Fruit fly (Drosophila melanogaster) whole organism, embryonic: ENCODE measurements around the gene Rpn12.

Experiments used
- ATbp ChIP-seq: fragments of 200-800 bp; sonication (Bioruptor generic); optimal IDR thresholded peaks from 2 replicates; lab custom pipeline; 2017; ENCODE audit warnings: missing biosample characterization, mild to moderate bottlenecking, missing genetic modification characterization, missing genetic modification reagents
- CG11456 ChIP-seq: fragments of 200-800 bp; sonication (Bioruptor generic); IDR thresholded peaks from 3 replicates; pipeline ENCODE4 v1.3.6; 2022; ENCODE audit warnings: missing biosample characterization, missing genetic modification characterization
- CG12942 ChIP-seq: fragments of 200-800 bp; sonication (Bioruptor generic); optimal IDR thresholded peaks from 3 replicates; lab custom pipeline; 2016; ENCODE audit warnings: missing biosample characterization, missing genetic modification characterization
- CG13624 ChIP-seq: fragments of 200-800 bp; sonication (Bioruptor generic); optimal IDR thresholded peaks from 2 replicates; lab custom pipeline; 2016; ENCODE audit warnings: missing biosample characterization, missing genetic modification characterization
- CG13775 ChIP-seq: fragments of 200-800 bp; sonication (Bioruptor generic); optimal IDR thresholded peaks from 3 replicates; lab custom pipeline; 2017; ENCODE audit warnings: missing biosample characterization, mild to moderate bottlenecking, missing genetic modification characterization
- CG14014 ChIP-seq: fragments of 200-800 bp; sonication (Bioruptor generic); IDR thresholded peaks from 2 replicates; pipeline ENCODE4 v1.3.6; 2022; ENCODE audit warnings: missing biosample characterization, missing genetic modification characterization
- CG14965 ChIP-seq: fragments of 200-800 bp; sonication (Bioruptor generic); optimal IDR thresholded peaks from 2 replicates; lab custom pipeline; 2016; ENCODE audit warnings: missing biosample characterization, missing genetic modification characterization, borderline replicate concordance
- CG17385 ChIP-seq: fragments of 200-800 bp; sonication (Bioruptor generic); optimal IDR thresholded peaks from 3 replicates; lab custom pipeline; 2018; ENCODE audit warnings: missing biosample characterization, mild to moderate bottlenecking, missing genetic modification characterization
- CG17568 ChIP-seq: fragments of 200-800 bp; sonication (Bioruptor generic); optimal IDR thresholded peaks from 2 replicates; lab custom pipeline; 2018; ENCODE audit warnings: missing biosample characterization, mild to moderate bottlenecking, missing genetic modification characterization, moderate library complexity
- CG33557 ChIP-seq: fragments of 200-800 bp; sonication (Bioruptor generic); optimal IDR thresholded peaks from 2 replicates; lab custom pipeline; 2019; ENCODE audit warnings: missing biosample characterization, mild to moderate bottlenecking, missing genetic modification characterization, moderate library complexity
- CG4617 ChIP-seq: fragments of 200-800 bp; sonication (Bioruptor generic); optimal IDR thresholded peaks from 3 replicates; lab custom pipeline; 2016; ENCODE audit warnings: missing biosample characterization, missing genetic modification characterization, borderline replicate concordance
- CG7839 ChIP-seq: fragments of 200-800 bp; sonication (Bioruptor generic); optimal IDR thresholded peaks from 3 replicates; lab custom pipeline; 2018; ENCODE audit warnings: missing biosample characterization, mild to moderate bottlenecking, missing genetic modification characterization, moderate library complexity
- CG7928 ChIP-seq: fragments of 200-800 bp; sonication (Bioruptor generic); optimal IDR thresholded peaks from 2 replicates; lab custom pipeline; 2017; ENCODE audit warnings: missing biosample characterization, mild to moderate bottlenecking, missing genetic modification characterization
- CG8388 ChIP-seq: fragments of 200-800 bp; sonication (Bioruptor generic); optimal IDR thresholded peaks from 2 replicates; lab custom pipeline; 2019; ENCODE audit warnings: missing biosample characterization, mild to moderate bottlenecking, missing genetic modification characterization, moderate library complexity
- CG8478 ChIP-seq: fragments of >200 bp; optimal IDR thresholded peaks from 2 replicates; lab custom pipeline; 2018
- CG8765 ChIP-seq: fragments of 200-800 bp; sonication (Bioruptor generic); IDR thresholded peaks from 2 replicates; pipeline ENCODE4 v1.3.6; 2022; ENCODE audit warnings: missing biosample characterization, missing genetic modification characterization
- CG9727 ChIP-seq: fragments of 200-800 bp; sonication (Bioruptor generic); optimal IDR thresholded peaks from 3 replicates; lab custom pipeline; 2017; ENCODE audit warnings: missing biosample characterization, mild to moderate bottlenecking, missing genetic modification characterization
- CkIIα-i1 ChIP-seq: fragments of 200-800 bp; sonication (Bioruptor generic); IDR thresholded peaks from 2 replicates; pipeline ENCODE4 v1.3.6; 2022; ENCODE audit warnings: missing biosample characterization, missing genetic modification characterization
- D19B ChIP-seq: fragments of 200-800 bp; sonication (Bioruptor generic); optimal IDR thresholded peaks from 2 replicates; lab custom pipeline; 2017; ENCODE audit warnings: missing biosample characterization, mild to moderate bottlenecking, missing genetic modification characterization
- Dbx ChIP-seq: fragments of 200-800 bp; sonication (Bioruptor generic); IDR thresholded peaks from 3 replicates; pipeline ENCODE4 v1.3.6; 2022; ENCODE audit warnings: missing biosample characterization, missing genetic modification characterization
- E2f1 ChIP-seq: fragments of 200-800 bp; sonication (Bioruptor generic); IDR thresholded peaks from 2 replicates; pipeline ENCODE4 v1.3.6; 2022; ENCODE audit warnings: missing biosample characterization, missing genetic modification characterization
- Hey ChIP-seq: fragments of 200-800 bp; sonication (Bioruptor generic); optimal IDR thresholded peaks from 3 replicates; lab custom pipeline; 2018; ENCODE audit warnings: missing biosample characterization, mild to moderate bottlenecking, missing genetic modification characterization
- HmgZ ChIP-seq: fragments of 200-800 bp; sonication (Bioruptor generic); optimal IDR thresholded peaks from 2 replicates; lab custom pipeline; 2018; ENCODE audit warnings: missing biosample characterization, mild to moderate bottlenecking, missing genetic modification characterization
- Hr51 ChIP-seq, 2 experiments: fragments of 200-800 bp; sonication (Bioruptor generic); optimal IDR thresholded peaks; 2 replicates in 1 of 2; 3 replicates in 1 of 2; lab custom pipeline; 2016 to 2018; ENCODE audit warnings: missing biosample characterization in 2 of 2, missing genetic modification characterization in 2 of 2, mild to moderate bottlenecking in 1 of 2, moderate library complexity in 1 of 2
- MESR4 ChIP-seq: fragments of 200-800 bp; sonication (Bioruptor generic); optimal IDR thresholded peaks from 2 replicates; lab custom pipeline; 2018; ENCODE audit warnings: missing biosample characterization, mild to moderate bottlenecking, missing genetic modification characterization, moderate library complexity
- Sry-δ ChIP-seq: fragments of 200-800 bp; sonication (Bioruptor generic); optimal IDR thresholded peaks from 2 replicates; lab custom pipeline; 2016; ENCODE audit warnings: missing biosample characterization, missing genetic modification characterization
- Taf1 ChIP-seq: fragments of 200-800 bp; sonication (Bioruptor generic); IDR thresholded peaks from 2 replicates; pipeline ENCODE4 v1.3.6; 2022; ENCODE audit warnings: missing biosample characterization, missing genetic modification characterization
- Xbp1 ChIP-seq: fragments of 200-800 bp; sonication (Bioruptor generic); optimal IDR thresholded peaks from 3 replicates; lab custom pipeline; 2016; ENCODE audit warnings: missing biosample characterization, mild to moderate bottlenecking, missing genetic modification characterization
- ato ChIP-seq: fragments of 200-800 bp; sonication (Bioruptor generic); IDR thresholded peaks from 2 replicates; pipeline ENCODE4 v1.3.6; 2022; ENCODE audit warnings: missing biosample characterization, missing genetic modification characterization; ENCODE audit not compliant: partially characterized antibody
- bigmax ChIP-seq: fragments of 200-800 bp; sonication (Bioruptor generic); optimal IDR thresholded peaks from 2 replicates; lab custom pipeline; 2018; ENCODE audit warnings: missing biosample characterization, mild to moderate bottlenecking, missing genetic modification characterization
- cato ChIP-seq: fragments of 200-800 bp; sonication (Bioruptor generic); optimal IDR thresholded peaks from 2 replicates; lab custom pipeline; 2016; ENCODE audit warnings: missing biosample characterization, missing genetic modification characterization, borderline replicate concordance
- chif ChIP-seq, 2 experiments: fragments of 200-800 bp; sonication (Bioruptor generic); optimal IDR thresholded peaks; 3 replicates each; lab custom pipeline; 2016; ENCODE audit warnings: missing biosample characterization in 2 of 2, missing genetic modification characterization in 2 of 2
- chinmo ChIP-seq: fragments of 200-800 bp; sonication (Bioruptor generic); IDR thresholded peaks from 4 replicates; pipeline ENCODE4 v1.3.6; 2022; ENCODE audit warnings: missing biosample characterization, missing genetic modification characterization; ENCODE audit not compliant: partially characterized antibody
- crc ChIP-seq: fragments of 200-800 bp; sonication (Bioruptor generic); optimal IDR thresholded peaks from 2 replicates; lab custom pipeline; 2016; ENCODE audit warnings: missing biosample characterization, missing genetic modification characterization
- dm ChIP-seq: fragments of 200-800 bp; sonication (Bioruptor generic); optimal IDR thresholded peaks from 3 replicates; lab custom pipeline; 2016; ENCODE audit warnings: missing biosample characterization, missing genetic modification characterization
- dmrt99B ChIP-seq: fragments of 200-800 bp; sonication (Bioruptor generic); optimal IDR thresholded peaks from 2 replicates; lab custom pipeline; 2018; ENCODE audit warnings: missing biosample characterization, mild to moderate bottlenecking, missing genetic modification characterization, moderate library complexity
- emc ChIP-seq: fragments of 200-800 bp; sonication (Bioruptor generic); optimal IDR thresholded peaks from 2 replicates; lab custom pipeline; 2016; ENCODE audit warnings: missing biosample characterization, missing genetic modification characterization
- eve ChIP-seq, 2 experiments: fragments of >200 bp; optimal IDR thresholded peaks; 2 replicates each; lab custom pipeline; 2017; ENCODE audit warnings: missing biosample characterization in 2 of 2, missing genetic modification characterization in 2 of 2
- gem ChIP-seq: fragments of 200-800 bp; sonication (Bioruptor generic); optimal IDR thresholded peaks from 2 replicates; lab custom pipeline; 2019; ENCODE audit warnings: missing biosample characterization, mild to moderate bottlenecking, missing genetic modification characterization, moderate library complexity
- gsb ChIP-seq: fragments of 200-800 bp; sonication (Bioruptor generic); IDR thresholded peaks from 2 replicates; pipeline ENCODE4 v1.3.6; 2022; ENCODE audit warnings: missing biosample characterization, missing genetic modification characterization
- hkb ChIP-seq, 2 experiments: fragments of 200-800 bp in 1 of 2; fragments of >200 bp in 1 of 2; sonication (Bioruptor generic) in 1 of 2; IDR thresholded peaks in 1 of 2; optimal IDR thresholded peaks in 1 of 2; 2 replicates each; pipeline versions ENCODE4 v1.3.6 to Lab custom; 2017 to 2022; ENCODE audit warnings: missing biosample characterization in 1 of 2, missing genetic modification characterization in 1 of 2
- pan ChIP-seq, 4 experiments: fragments of >200 bp in 3 of 4; fragments of 200-800 bp in 1 of 4; sonication (Bioruptor generic) in 1 of 4; optimal IDR thresholded peaks in 3 of 4; IDR thresholded peaks in 1 of 4; 2 replicates each; pipeline versions ENCODE4 v1.3.6 to Lab custom; 2017 to 2022; ENCODE audit warnings: missing biosample characterization in 2 of 4, missing genetic modification characterization in 2 of 4, mixed read lengths in 1 of 4
- pfk ChIP-seq: fragments of 200-800 bp; sonication (Bioruptor generic); optimal IDR thresholded peaks from 2 replicates; lab custom pipeline; 2018; ENCODE audit warnings: missing biosample characterization, mild to moderate bottlenecking, missing genetic modification characterization, moderate library complexity
- psq ChIP-seq: fragments of 200-800 bp; sonication (Bioruptor generic); optimal IDR thresholded peaks from 2 replicates; lab custom pipeline; 2017; ENCODE audit warnings: missing biosample characterization, missing genetic modification characterization
- scrt ChIP-seq: fragments of 200-800 bp; sonication (Bioruptor generic); optimal IDR thresholded peaks from 2 replicates; lab custom pipeline; 2018; ENCODE audit warnings: missing biosample characterization, mild to moderate bottlenecking, missing genetic modification characterization, moderate library complexity
- sisA ChIP-seq: fragments of 200-800 bp; sonication (Bioruptor generic); IDR thresholded peaks from 2 replicates; pipeline ENCODE4 v1.3.6; 2022; ENCODE audit warnings: missing biosample characterization, missing genetic modification characterization
- so ChIP-seq: fragments of 200-800 bp; sonication (Bioruptor generic); IDR thresholded peaks from 3 replicates; pipeline ENCODE4 v1.3.6; 2022; ENCODE audit warnings: missing biosample characterization, missing genetic modification characterization
- zfh2 ChIP-seq: fragments of 200-800 bp; sonication (Bioruptor generic); optimal IDR thresholded peaks from 2 replicates; lab custom pipeline; 2016; ENCODE audit warnings: missing biosample characterization, missing genetic modification characterization

Gene Rpn12

DNA sequence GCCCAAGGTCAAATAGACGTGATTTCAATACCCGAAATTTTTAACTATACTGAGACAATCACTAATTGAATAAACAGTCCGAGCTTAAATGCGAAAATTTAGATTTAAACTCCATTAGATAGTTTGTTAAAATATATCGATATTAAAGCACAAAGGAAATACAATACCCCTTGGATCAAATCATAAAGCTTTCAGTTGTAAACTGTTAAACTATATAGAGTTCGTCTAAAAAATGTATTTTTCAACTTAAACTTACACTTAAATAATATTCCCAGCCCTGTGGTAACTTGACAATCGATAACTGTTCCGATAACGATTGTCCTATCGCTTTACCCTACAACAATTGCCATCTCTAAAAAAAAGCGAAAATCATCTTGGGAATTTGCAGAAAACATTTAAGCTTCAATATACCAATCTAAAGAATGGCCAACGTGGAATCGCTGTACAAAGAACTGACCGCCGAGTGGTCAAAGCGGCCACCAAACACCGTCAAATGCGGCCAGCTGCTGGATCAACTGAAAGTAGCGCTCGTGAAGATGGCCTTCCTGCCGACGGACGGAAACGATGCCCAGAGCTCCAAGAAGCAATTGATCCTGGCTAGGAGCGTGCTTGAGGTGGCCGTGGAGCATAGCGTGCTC lies at the start of gene Rpn12 (continued):
- TF ChIP-seq Xbp1 (GFP tag; lab: Kevin White, UChicago), result peak; percentile 35
- TF ChIP-seq zfh2 (GFP tag; lab: Kevin White, UChicago), result peak; percentile 29
- no peak for TF ChIP-seq D19B
- TF ChIP-seq pfk (GFP tag; lab: Kevin White, UChicago), result no peak
- TF ChIP-seq pan (optimal IDR thresholded peaks at IDR 0.05; lab: Kevin White, UChicago), result no peak
- peak in 1 of 2 experiments; percentile 50 for TF ChIP-seq pan (GFP tag; optimal IDR thresholded peaks at IDR 0.05 in 1 of 2, IDR thresholded peaks at IDR 0.05 in 1 of 2)
- no peak for TF ChIP-seq emc (GFP tag; lab: Kevin White, UChicago)
- no peak for TF ChIP-seq CkIIα-i1 (GFP tag; lab: Robert Waterston, UW)
- TF ChIP-seq CG9727 (GFP tag; lab: Kevin White, UChicago), result peak; percentile 4
- TF ChIP-seq CG7928 (GFP tag; lab: Kevin White, UChicago), result peak; percentile 86
- TF ChIP-seq CG8388 (GFP tag; lab: Kevin White, UChicago), result no peak
- TF ChIP-seq ATbp (GFP tag; lab: Kevin White, UChicago), result no peak
- TF ChIP-seq CG7839 (tag; lab: Kevin White, UChicago), result peak; percentile 17
- TF ChIP-seq CG11456, result no peak; the same call in 2 of the 3 replicates
- TF ChIP-seq scrt (GFP tag; lab: Kevin White, UChicago), result no peak
- peak; percentile 90 for TF ChIP-seq Sry-δ
- TF ChIP-seq dm (GFP tag; lab: Kevin White, UChicago), result peak; percentile 31
- peak; percentile 80 for TF ChIP-seq MESR4 (GFP tag; lab: Kevin White, UChicago)
- peak; percentile 53 for TF ChIP-seq CG4617 (GFP tag; lab: Kevin White, UChicago)
- 0 out of 2 replicates have a peak, but pooled peaks have one; percentile 25 for TF ChIP-seq Taf1
- TF ChIP-seq CG13775, result peak; percentile 39
- TF ChIP-seq hkb (optimal IDR thresholded peaks at IDR 0.05; lab: Kevin White, UChicago), result no peak
- TF ChIP-seq hkb (GFP tag; IDR thresholded peaks at IDR 0.05; lab: Robert Waterston, UW), result no peak
- TF ChIP-seq ato (GFP tag; lab: Robert Waterston, UW), result peak; percentile 72
- TF ChIP-seq CG8478 (lab: Kevin White, UChicago), result no peak
- TF ChIP-seq E2f1 (GFP tag; lab: Robert Waterston, UW), result no peak

- TF ChIP-seq Taf1 (no peak), CG14965 (GFP tag; lab: Kevin White, UChicago) (peak; percentile 1), CG14014 (peak; percentile 65; the same call in 1 of the 2 replicates), Dbx (peak; percentile 64; the same call in 2 of the 3 replicates), ato (GFP tag; lab: Robert Waterston, UW) (no peak), chif (GFP tag; optimal IDR thresholded peaks at IDR 0.05; lab: Kevin White, UChicago) (peak; percentile 78), CG13624 (GFP tag; lab: Kevin White, UChicago) (peak; percentile 58), Hey (tag; lab: Kevin White, UChicago) (peak; percentile 33), Hr51 (GFP tag; optimal IDR thresholded peaks at IDR 0.05; lab: Kevin White, UChicago) (peak; percentile 56 to 88), gsb (peak; percentile 57), psq (GFP tag; lab: Kevin White, UChicago) (no peak), so (GFP tag; lab: Robert Waterston, UW) (peak; percentile 75; the same call in 2 of the 3 replicates), bigmax (no peak), HmgZ (tag; lab: Kevin White, UChicago) (peak; percentile 57), CG8765 (no peak), CG33557 (GFP tag; lab: Kevin White, UChicago) (peak; percentile 59), CG12942 (GFP tag; lab: Kevin White, UChicago) (peak; percentile 49), CG17568 (GFP tag; lab: Kevin White, UChicago) (peak; percentile 57), sisA (GFP tag; lab: Robert Waterston, UW) (peak; percentile 70), dmrt99B (tag; lab: Kevin White, UChicago) (peak; percentile 86), chinmo (GFP tag; lab: Robert Waterston, UW) (no peak), crc (GFP tag; lab: Kevin White, UChicago) (no peak), cato (GFP tag; lab: Kevin White, UChicago) (peak; percentile 52), eve (GFP tag; optimal IDR thresholded peaks at IDR 0.05; lab: Kevin White, UChicago) (peak in 1 of 2 experiments; percentile 90), gem (peak; percentile 93), CG17385 (GFP tag; lab: Kevin White, UChicago) (peak; percentile 79)
Observed at dm6 chr3L:16533932-16534331, 48.9 kb upstream of the Rpn12 start.
